Worm (Caenorhabditis elegans): ENCODE results near the gene F44A6.5.

DNA sequence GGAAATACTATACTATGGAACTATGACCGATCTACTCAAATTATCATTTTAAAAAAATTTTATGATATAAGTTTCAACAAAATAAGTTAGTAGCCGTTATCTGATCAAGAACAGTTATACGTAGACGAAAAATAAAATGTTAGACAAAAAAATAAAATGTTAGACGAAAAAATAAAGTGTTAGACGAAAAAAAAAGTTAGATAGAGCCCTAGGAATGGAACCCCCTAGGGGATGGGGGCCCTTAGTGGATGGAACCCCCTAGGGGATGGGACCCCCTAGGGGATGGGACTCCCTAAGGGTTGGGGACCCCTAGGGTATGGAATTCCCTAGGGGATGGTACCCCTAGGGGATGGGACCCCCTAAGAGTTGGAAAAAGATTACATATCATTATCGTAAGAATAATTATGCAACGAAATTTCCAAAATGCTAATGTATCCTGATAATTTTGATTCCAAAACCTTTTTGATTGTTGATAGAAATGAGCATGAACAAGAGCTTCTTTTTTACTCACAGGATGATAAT lies 516 bp upstream of the F44A6.5 start:
- no peak for TF ChIP-seq cog-1 (tag; optimal IDR thresholded peaks at IDR 0.05)
- no peak for TF ChIP-seq ref-1 (GFP tag; conservative IDR thresholded peaks at IDR 0.05)
- no peak for TF ChIP-seq med-1 (GFP tag; optimal IDR thresholded peaks at IDR 0.05; ENCODE audit: insufficient read depth)
- no peak for TF ChIP-seq ztf-29 (GFP tag; IDR thresholded peaks at IDR 0.05)

Measured in whole organism, midembryonic.